Worm (Caenorhabditis elegans) whole organism, L4 larva: ENCODE data around the gene srb-19.
"Not testable (repeated sequence)": the region's sequence is repeated elsewhere in the genome, so short reads cannot be mapped to it uniquely, and the experiment has no call there.

Experiments used
- F44E2.7 ChIP-seq: fragments of 200-800 bp; sonication (Bioruptor generic); IDR thresholded peaks from 2 replicates; pipeline ENCODE4 v2.1.2; 2022; ENCODE audit warnings: missing genetic modification characterization, missing compliant biosample characterization
- F49E8.2 ChIP-seq: sonication (generic microtip); optimal IDR thresholded peaks from 2 replicates; lab custom pipeline; 2016; ENCODE audit warnings: missing compliant biosample characterization, mild to moderate bottlenecking, missing genetic modification characterization, borderline replicate concordance
- T26A8.4 ChIP-seq: fragments of 200-800 bp; sonication (Bioruptor generic); IDR thresholded peaks from 2 replicates; pipeline ENCODE4 v1.3.6; 2022; ENCODE audit warnings: missing genetic modification characterization, missing compliant biosample characterization
- Y48G9A.11 ChIP-seq: fragments of 200-800 bp; sonication (Bioruptor generic); IDR thresholded peaks from 2 replicates; pipeline ENCODE4 v1.3.6; 2022; ENCODE audit warnings: missing genetic modification reagents, missing genetic modification characterization, missing compliant biosample characterization
- aha-1 ChIP-seq: fragments of 150-350 bp; peaks from one replicate; lab custom pipeline; 2014; ENCODE audit warnings: missing biosample characterization, missing genetic modification characterization
- aly-2 ChIP-seq: sonication (generic microtip); optimal IDR thresholded peaks from 2 replicates; lab custom pipeline; 2018; ENCODE audit warnings: missing biosample characterization, missing genetic modification characterization
- arid-1 ChIP-seq: fragments of 200-800 bp; sonication (Bioruptor generic); conservative IDR thresholded peaks from 2 replicates; pipeline ENCODE4 v1.3.6; 2022; ENCODE audit warnings: missing genetic modification reagents, missing genetic modification characterization, missing compliant biosample characterization
- attf-4 ChIP-seq: sonication (generic microtip); optimal IDR thresholded peaks from 3 replicates; lab custom pipeline; 2017; ENCODE audit warnings: missing biosample characterization, missing genetic modification characterization
- ceh-20 ChIP-seq: fragments of 200-800 bp; sonication (Bioruptor generic); IDR thresholded peaks from 2 replicates; pipeline ENCODE4 v1.3.6; 2022; ENCODE audit warnings: missing genetic modification reagents, missing genetic modification characterization, missing compliant biosample characterization
- ceh-28 ChIP-seq: fragments of 150-350 bp; optimal IDR thresholded peaks from 2 replicates; lab custom pipeline; 2014; ENCODE audit warnings: missing biosample characterization, missing genetic modification reagents, missing genetic modification characterization
- ceh-44 ChIP-seq: fragments of 200-800 bp; sonication (Bioruptor generic); IDR thresholded peaks from 2 replicates; pipeline ENCODE4 v1.3.6; 2022; ENCODE audit warnings: missing genetic modification reagents, missing genetic modification characterization, missing compliant biosample characterization
- daf-16 ChIP-seq, 3 experiments: sonication (generic microtip); optimal IDR thresholded peaks; 2 replicates each; lab custom pipeline; 2016 to 2017; ENCODE audit warnings: missing genetic modification characterization in 3 of 3, missing genetic modification reagents in 3 of 3, mild to moderate bottlenecking in 2 of 3, missing compliant biosample characterization in 2 of 3, missing biosample characterization in 1 of 3, moderate library complexity in 1 of 3
- dmd-9 ChIP-seq: fragments of 200-800 bp; sonication (Bioruptor generic); IDR thresholded peaks from 2 replicates; pipeline ENCODE4 v1.3.6; 2022; ENCODE audit warnings: missing genetic modification reagents, missing genetic modification characterization, missing compliant biosample characterization
- duxl-1 ChIP-seq: sonication (generic microtip); optimal IDR thresholded peaks from 2 replicates; lab custom pipeline; 2016; ENCODE audit warnings: mild to moderate bottlenecking, missing genetic modification characterization, moderate library complexity, missing compliant biosample characterization; ENCODE audit not compliant: poor library complexity
- lin-13 ChIP-seq: fragments of 150-350 bp; optimal IDR thresholded peaks from 2 replicates; lab custom pipeline; 2014; ENCODE audit warnings: missing biosample characterization, missing genetic modification reagents, missing genetic modification characterization
- lin-29 ChIP-seq: fragments of 200-800 bp; sonication (Bioruptor generic); IDR thresholded peaks from 2 replicates; pipeline ENCODE4 v1.3.6; 2022; ENCODE audit warnings: missing genetic modification reagents, missing genetic modification characterization, missing compliant biosample characterization
- madf-5 ChIP-seq, 2 experiments: fragments of 200-800 bp; sonication (Bioruptor generic); IDR thresholded peaks; 2 replicates each; pipeline ENCODE4 v1.3.6; 2022; ENCODE audit warnings: missing compliant biosample characterization in 2 of 2, missing genetic modification characterization in 2 of 2
- mxl-2 ChIP-seq: fragments of 200-800 bp; sonication (Bioruptor generic); conservative IDR thresholded peaks from 2 replicates; pipeline ENCODE4 v1.3.6; 2022; ENCODE audit warnings: missing genetic modification reagents, missing genetic modification characterization, missing compliant biosample characterization
- nhr-10 ChIP-seq: fragments of 150-350 bp; optimal IDR thresholded peaks from 2 replicates; lab custom pipeline; 2014; ENCODE audit warnings: missing biosample characterization, missing genetic modification characterization
- nhr-11 ChIP-seq: fragments of 150-350 bp; optimal IDR thresholded peaks from 2 replicates; lab custom pipeline; 2014; ENCODE audit warnings: missing biosample characterization, missing genetic modification characterization
- nhr-111 ChIP-seq: fragments of 200-800 bp; sonication (Bioruptor generic); optimal IDR thresholded peaks from 2 replicates; lab custom pipeline; 2018; ENCODE audit warnings: mild to moderate bottlenecking, missing genetic modification characterization, missing compliant biosample characterization
- nhr-25 ChIP-seq: sonication (generic microtip); optimal IDR thresholded peaks from 2 replicates; lab custom pipeline; 2017; ENCODE audit warnings: missing genetic modification characterization, mild to moderate bottlenecking, missing compliant biosample characterization, antibody characterized with exemption, moderate library complexity, borderline replicate concordance; ENCODE audit not compliant: insufficient read depth
- nhr-28 ChIP-seq: fragments of 150-350 bp; optimal IDR thresholded peaks from 2 replicates; lab custom pipeline; 2014; ENCODE audit warnings: missing biosample characterization, missing genetic modification characterization
- nhr-41 ChIP-seq: fragments of 200-800 bp; sonication (Bioruptor generic); IDR thresholded peaks from 2 replicates; pipeline ENCODE4 v1.3.6; 2022; ENCODE audit warnings: missing genetic modification reagents, missing genetic modification characterization, missing compliant biosample characterization
- php-3 ChIP-seq: fragments of 200-800 bp; sonication (Bioruptor generic); IDR thresholded peaks from 2 replicates; pipeline ENCODE4 v1.3.6; 2022; ENCODE audit warnings: missing genetic modification reagents, missing genetic modification characterization, missing compliant biosample characterization
- pqm-1 ChIP-seq: sonication (generic microtip); optimal IDR thresholded peaks from 2 replicates; lab custom pipeline; 2017; ENCODE audit warnings: missing biosample characterization, missing genetic modification characterization
- rbr-2 ChIP-seq: sonication (generic microtip); optimal IDR thresholded peaks from 2 replicates; lab custom pipeline; 2016; ENCODE audit warnings: missing genotype, missing genetic modification characterization, missing compliant biosample characterization
- saeg-2 ChIP-seq: fragments of 200-800 bp; sonication (Bioruptor generic); IDR thresholded peaks from 2 replicates; pipeline ENCODE4 v1.3.6; 2022; ENCODE audit warnings: missing genetic modification reagents, missing genetic modification characterization, missing compliant biosample characterization
- spr-3 ChIP-seq: fragments of 200-800 bp; sonication (Bioruptor generic); optimal IDR thresholded peaks from 2 replicates; lab custom pipeline; 2018; ENCODE audit warnings: mild to moderate bottlenecking, missing genetic modification characterization, missing compliant biosample characterization
- tag-97 ChIP-seq: fragments of 200-800 bp; sonication (Bioruptor generic); IDR thresholded peaks from 2 replicates; pipeline ENCODE4 v1.3.6; 2022; ENCODE audit warnings: missing genetic modification characterization, missing compliant biosample characterization
- tra-1 ChIP-seq: fragments of 200-800 bp; sonication (Bioruptor generic); IDR thresholded peaks from 2 replicates; pipeline ENCODE4 v1.3.6; 2022; ENCODE audit warnings: missing genetic modification reagents, missing genetic modification characterization, missing compliant biosample characterization
- unc-62 ChIP-seq, 3 experiments: fragments of 150-350 bp in 1 of 3; sonication (generic microtip); optimal IDR thresholded peaks in 2 of 3; peaks in 1 of 3; 1 replicate in 1 of 3; 2 replicates in 2 of 3; lab custom pipeline; 2014 to 2017; ENCODE audit warnings: missing biosample characterization in 3 of 3, missing genetic modification characterization in 3 of 3, missing genetic modification reagents in 3 of 3, missing genotype in 1 of 3
- zfp-2 ChIP-seq: sonication (generic microtip); optimal IDR thresholded peaks from 2 replicates; lab custom pipeline; 2016; ENCODE audit warnings: mild to moderate bottlenecking, missing genetic modification characterization, missing compliant biosample characterization
- zfp-3 ChIP-seq: fragments of 200-800 bp; sonication (Bioruptor generic); conservative IDR thresholded peaks from 2 replicates; pipeline ENCODE4 v1.3.6; 2022; ENCODE audit warnings: missing genetic modification reagents, missing genetic modification characterization, missing compliant biosample characterization
- zip-11 ChIP-seq: fragments of 200-800 bp; sonication (Bioruptor generic); IDR thresholded peaks from 2 replicates; pipeline ENCODE4 v1.3.6; 2022; ENCODE audit warnings: missing genetic modification characterization, missing compliant biosample characterization
- zip-2 ChIP-seq: fragments of 150-350 bp; optimal IDR thresholded peaks from 2 replicates; lab custom pipeline; 2014; ENCODE audit warnings: missing biosample characterization, missing genetic modification characterization
- ztf-7 ChIP-seq: fragments of 150-350 bp; optimal IDR thresholded peaks from 2 replicates; lab custom pipeline; 2014; ENCODE audit warnings: missing biosample characterization, missing genetic modification characterization

Gene srb-19

DNA sequence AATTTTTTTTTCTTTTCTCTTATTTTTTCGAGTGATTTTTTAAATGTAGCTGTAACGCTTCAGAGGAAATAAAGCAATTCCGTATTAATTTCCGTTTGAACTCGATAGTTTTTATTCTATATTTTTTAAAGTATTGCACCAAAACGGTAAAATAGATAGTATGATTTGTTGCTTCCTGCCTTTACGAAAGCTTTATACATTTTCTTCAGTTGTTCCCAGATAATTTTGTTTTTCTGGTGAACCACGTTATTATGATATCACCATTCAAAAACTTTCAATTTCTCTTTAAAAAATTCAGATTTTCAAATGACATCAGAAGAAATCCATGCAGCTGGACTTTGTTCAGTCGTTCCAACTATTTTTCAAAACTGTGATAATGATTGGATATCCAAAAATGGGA lies 5.0 kb downstream of the srb-19 start, which contains the start of gene srb-18:
Gene srb-18 (plus strand): TSS at position 301 of the 400 bp plus-strand sequence.
- TF ChIP-seq tag-97 = no peak
- TF ChIP-seq pqm-1 = no peak
- no peak for TF ChIP-seq php-3 (GFP tag; lab: Robert Waterston, UW)
- TF ChIP-seq nhr-25 (tag; lab: Kevin White, UChicago) = no peak
- no peak for TF ChIP-seq aha-1 (tag; lab: Kevin White, UChicago)
- TF ChIP-seq dmd-9 (GFP tag; lab: Robert Waterston, UW) = no peak
- TF ChIP-seq lin-29 (GFP tag; lab: Robert Waterston, UW) = no peak
- TF ChIP-seq mxl-2 (GFP tag; lab: Robert Waterston, UW) = no peak
- no peak for TF ChIP-seq ztf-7 (tag; lab: Kevin White, UChicago)
- no peak for TF ChIP-seq lin-13 (GFP tag; lab: Kevin White, UChicago)

DNA sequence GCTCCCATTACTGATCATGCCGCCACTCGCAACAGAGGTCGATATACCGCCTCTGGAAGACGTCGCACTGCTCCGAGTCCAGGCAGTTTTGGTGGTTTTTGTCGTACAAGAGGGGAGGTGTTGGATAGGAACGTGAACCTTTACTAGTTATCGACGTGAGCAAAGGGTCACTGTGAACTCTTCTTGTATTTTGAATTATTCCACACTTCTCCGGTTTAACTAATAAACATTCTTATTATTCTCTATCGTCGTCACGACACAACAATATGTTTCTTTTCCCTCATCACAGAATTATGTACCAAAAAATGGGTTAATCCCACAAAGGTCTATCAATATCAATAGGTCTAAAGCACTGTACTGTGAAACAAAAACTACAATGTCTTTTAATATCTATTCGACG lies 8.5 kb downstream of the srb-19 start, which contains the start of gene nhr-171:
Gene nhr-171 (plus strand): TSS at position 301 of the 400 bp plus-strand sequence.
- not testable (repeated sequence) for TF ChIP-seq zfp-3; Y48G9A.11 (GFP tag; lab: Robert Waterston, UW); daf-16 (GFP tag; optimal IDR thresholded peaks at IDR 0.05; lab: Kevin White, UChicago); daf-16 (tag; optimal IDR thresholded peaks at IDR 0.05; lab: Kevin White, UChicago)

DNA sequence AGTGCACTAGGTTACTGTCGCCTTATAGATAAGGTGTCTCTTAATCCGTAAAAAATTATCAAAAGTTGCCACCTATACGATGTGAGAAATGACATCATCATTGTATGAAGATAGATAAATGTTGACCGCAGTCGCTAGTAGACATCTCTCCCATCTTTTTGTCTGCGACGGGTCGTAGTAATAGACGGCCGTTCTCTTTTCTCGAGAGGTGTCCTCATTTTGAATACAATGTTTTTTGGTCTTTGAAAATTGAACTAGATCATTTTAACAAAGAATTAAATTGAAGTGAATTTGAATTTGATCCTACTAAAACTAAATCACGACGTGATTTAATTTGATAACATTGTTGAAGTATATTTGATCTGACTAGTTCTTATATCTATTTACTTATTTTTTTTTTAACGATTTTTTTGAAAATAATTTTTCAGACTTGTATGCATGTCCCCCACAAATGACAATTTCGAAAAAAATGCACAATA lies 11.4 kb downstream of the srb-19 start, which contains the start of the genes str-31 and nhr-172:
Gene str-31 (minus strand): TSS at position 101 of the 479 bp plus-strand sequence.
Gene nhr-172 (plus strand): TSS at position 429 of the 479 bp plus-strand sequence.
- no peak for TF ChIP-seq ceh-28 (tag; lab: Kevin White, UChicago)
- no peak for TF ChIP-seq ceh-20 (GFP tag; lab: Robert Waterston, UW)
- no peak for TF ChIP-seq ceh-44 (GFP tag; lab: Robert Waterston, UW)
- no peak for TF ChIP-seq tra-1 (GFP tag; lab: Robert Waterston, UW)
- TF ChIP-seq nhr-41 (GFP tag; lab: Robert Waterston, UW) = no peak
- TF ChIP-seq zip-11 = no peak

DNA sequence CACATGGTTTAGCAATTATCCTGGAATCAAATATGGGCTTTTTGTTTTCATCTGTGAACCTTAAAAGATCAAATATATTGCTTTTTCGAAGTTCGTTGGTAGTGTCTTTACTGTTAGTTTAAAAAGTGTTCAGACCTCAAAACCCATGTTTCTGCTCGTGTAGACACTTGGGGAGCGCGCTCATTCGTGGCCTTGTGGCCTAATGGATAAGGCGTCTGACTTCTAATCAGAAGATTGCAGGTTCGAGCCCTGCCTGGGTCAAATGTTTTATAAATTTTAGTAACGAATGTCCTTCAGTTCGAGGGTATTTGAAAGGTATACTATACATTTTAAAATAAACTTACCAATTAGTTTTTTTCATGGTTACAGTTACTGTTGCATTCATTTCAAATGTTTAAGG lies 13.8 kb downstream of the srb-19 start:
- TF ChIP-seq madf-5 (GFP tag; IDR thresholded peaks at IDR 0.05; lab: Robert Waterston, UW) (no peak), rbr-2 (tag; lab: Kevin White, UChicago) (no peak), F49E8.2 (tag; lab: Kevin White, UChicago) (no peak), ceh-44 (GFP tag; lab: Robert Waterston, UW) (0 out of 2 replicates have a peak, but pooled peaks have one; percentile 3), spr-3 (GFP tag; lab: Kevin White, UChicago) (no peak)

DNA sequence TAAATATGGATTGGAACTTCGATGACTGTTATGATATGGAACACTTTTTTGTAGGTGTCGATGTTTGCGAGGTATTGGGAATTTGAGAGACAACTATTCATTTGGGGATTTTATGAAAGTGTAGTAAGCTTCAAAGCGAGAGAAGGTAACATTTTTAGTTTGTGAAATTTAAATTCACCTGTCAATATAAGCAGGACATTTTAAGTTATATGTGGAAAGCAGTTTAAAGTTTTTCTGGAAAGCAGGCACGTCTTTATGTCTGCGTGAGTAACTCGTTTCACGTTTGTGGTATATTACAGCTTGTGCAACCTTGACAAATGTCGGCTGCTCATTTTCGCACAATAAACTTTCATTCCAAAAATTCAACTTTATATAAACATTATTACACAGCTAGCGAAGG lies 15.7 kb downstream of the srb-19 start, which contains the start of gene srh-229:
Gene srh-229 (minus strand): TSS at position 101 of the 400 bp plus-strand sequence.
- TF ChIP-seq nhr-25 (tag; lab: Kevin White, UChicago) (no peak), zip-2 (no peak), zfp-2 (tag; lab: Kevin White, UChicago) (no peak), tag-97 (no peak), nhr-11 (no peak), arid-1 (GFP tag; lab: Robert Waterston, UW) (no peak)

DNA sequence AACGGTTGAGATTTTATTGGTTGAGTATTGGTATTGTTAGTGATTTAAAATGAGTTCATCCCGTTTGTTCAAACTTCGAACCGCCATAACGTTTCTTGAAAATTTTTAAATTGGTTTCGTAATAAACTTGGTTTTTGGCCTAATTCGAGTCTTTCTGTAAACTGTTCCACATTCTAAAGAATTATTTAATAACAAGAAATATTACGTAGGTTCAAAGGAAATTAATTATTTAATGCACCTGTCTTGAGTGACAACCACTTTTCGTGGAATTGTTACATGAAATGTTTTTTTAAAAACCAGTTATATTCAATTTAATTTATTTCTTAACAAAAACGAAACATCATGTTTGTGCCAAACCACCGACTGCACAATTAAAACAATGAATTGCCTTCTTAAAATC lies 18.8 kb downstream of the srb-19 start:
- TF ChIP-seq nhr-41 (GFP tag; lab: Robert Waterston, UW) = no peak
- TF ChIP-seq unc-62 (GFP tag; optimal IDR thresholded peaks at IDR 0.05 in 1 of 2; lab: Kevin White, UChicago) = no peak
- TF ChIP-seq unc-62 (tag; optimal IDR thresholded peaks at IDR 0.05; lab: Kevin White, UChicago) = no peak
- TF ChIP-seq Y48G9A.11 (GFP tag; lab: Robert Waterston, UW) = no peak
- TF ChIP-seq nhr-111 (GFP tag; lab: Kevin White, UChicago) = no peak
- no peak for TF ChIP-seq T26A8.4
- TF ChIP-seq nhr-10 (tag; lab: Kevin White, UChicago) = no peak
- TF ChIP-seq duxl-1 (tag; lab: Kevin White, UChicago) = no peak
- TF ChIP-seq aly-2 (tag; lab: Kevin White, UChicago) = no peak
- TF ChIP-seq attf-4 (tag; lab: Kevin White, UChicago) = no peak
- no peak for TF ChIP-seq F44E2.7
- TF ChIP-seq ceh-44 (GFP tag; lab: Robert Waterston, UW) = no peak
- TF ChIP-seq zip-11 = no peak
- TF ChIP-seq saeg-2 (GFP tag; lab: Robert Waterston, UW) = no peak
- TF ChIP-seq nhr-28 (tag; lab: Kevin White, UChicago) = no peak
